ENCODE assay signal across 1 fruit fly cellular context in the genomic region with DNA sequence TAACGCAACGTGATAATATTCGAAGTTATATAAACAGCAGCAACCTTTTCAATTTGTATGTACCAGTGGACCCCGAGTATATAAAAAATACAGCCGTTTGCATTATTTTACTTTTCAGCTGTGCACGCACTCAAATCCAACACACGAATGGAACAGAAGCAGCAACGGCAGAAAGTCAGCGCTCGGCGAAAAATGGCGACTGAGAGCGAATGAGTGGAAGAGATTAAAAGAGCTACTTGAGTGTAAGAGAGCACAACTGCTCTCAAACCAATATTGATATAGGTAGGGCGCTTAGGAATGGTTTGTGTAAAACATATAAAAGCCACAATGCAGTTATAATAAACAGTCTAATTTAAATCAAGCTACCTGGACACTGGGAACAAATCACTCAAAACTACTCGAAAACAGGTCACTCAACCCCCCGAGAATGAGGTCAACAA.
TF ChIP-seq lines count a peak whose summit lies in the region.

No protein-coding gene starts in this region.

TF ChIP-seq in whole organism, embryonic, 481 proteins besides CTCF, POLR2A, EP300 and RAD21 (continued from another document and continues in another):
- no peak for TF ChIP-seq Scr (GFP tag; IDR thresholded peaks at IDR 0.05; lab: Robert Waterston, UW; ENCODE audit: partially characterized antibody)
- TF ChIP-seq CG18619 (GFP tag; optimal IDR thresholded peaks at IDR 0.05; lab: Kevin White, UChicago), result peak; percentile 42
- peak; percentile 41; the same call in 1 of the 3 replicates for TF ChIP-seq zfh1 (GFP tag; IDR thresholded peaks at IDR 0.05; lab: Robert Waterston, UW)
- no peak for TF ChIP-seq crol (GFP tag; IDR thresholded peaks at IDR 0.05; lab: Robert Waterston, UW)
- TF ChIP-seq CG12219 (GFP tag; optimal IDR thresholded peaks at IDR 0.05; lab: Kevin White, UChicago), result peak; percentile 55
- TF ChIP-seq Dek (tag; optimal IDR thresholded peaks at IDR 0.05; lab: Kevin White, UChicago), result no peak
- peak; percentile 55 for TF ChIP-seq nerfin-1 (tag; optimal IDR thresholded peaks at IDR 0.05; lab: Kevin White, UChicago)
- TF ChIP-seq lola (GFP tag; optimal IDR thresholded peaks at IDR 0.05; lab: Kevin White, UChicago), result peak in 1 of 3 experiments; percentile 34
- TF ChIP-seq CG8924 (tag; optimal IDR thresholded peaks at IDR 0.05; lab: Kevin White, UChicago), result peak; percentile 84
- peak; percentile 59 for TF ChIP-seq scrt (GFP tag; optimal IDR thresholded peaks at IDR 0.05; lab: Kevin White, UChicago)
- TF ChIP-seq CG8359 (GFP tag; optimal IDR thresholded peaks at IDR 0.05; lab: Kevin White, UChicago; ENCODE audit: borderline replicate concordance), result peak; percentile 49
- peak; percentile 37 for TF ChIP-seq CG11398 (GFP tag; optimal IDR thresholded peaks at IDR 0.05; lab: Kevin White, UChicago)
- no peak for TF ChIP-seq Dref (GFP tag; IDR thresholded peaks at IDR 0.05; lab: Robert Waterston, UW)
- TF ChIP-seq CG3281 (GFP tag; optimal IDR thresholded peaks at IDR 0.05; lab: Kevin White, UChicago), result peak; percentile 66
- peak; percentile 50 for TF ChIP-seq CG11723 (GFP tag; optimal IDR thresholded peaks at IDR 0.05; lab: Kevin White, UChicago)
- peak; percentile 30 for TF ChIP-seq gcm2 (GFP tag; optimal IDR thresholded peaks at IDR 0.05; lab: Kevin White, UChicago)
- peak; percentile 2 for TF ChIP-seq CG12391 (tag; optimal IDR thresholded peaks at IDR 0.05; lab: Kevin White, UChicago)
- peak; percentile 77 for TF ChIP-seq CG4282 (GFP tag; optimal IDR thresholded peaks at IDR 0.05; lab: Kevin White, UChicago)
- no peak for TF ChIP-seq Optix (GFP tag; IDR thresholded peaks at IDR 0.05; lab: Robert Waterston, UW)
- no peak for TF ChIP-seq ERR (GFP tag; optimal IDR thresholded peaks at IDR 0.05; lab: Kevin White, UChicago)
- peak; percentile 78 for TF ChIP-seq CG17359 (tag; optimal IDR thresholded peaks at IDR 0.05; lab: Kevin White, UChicago)
- peak; percentile 16 for TF ChIP-seq pum (GFP tag; optimal IDR thresholded peaks at IDR 0.05; lab: Kevin White, UChicago)
- TF ChIP-seq HLH54F (GFP tag; optimal IDR thresholded peaks at IDR 0.05; lab: Kevin White, UChicago), result no peak
- peak; percentile 44 for TF ChIP-seq pb (GFP tag; optimal IDR thresholded peaks at IDR 0.05; lab: Kevin White, UChicago)
- peak; percentile 73 for TF ChIP-seq caup (GFP tag; optimal IDR thresholded peaks at IDR 0.05; lab: Kevin White, UChicago; ENCODE audit: severe bottlenecking)
- no peak for TF ChIP-seq Hsf (GFP tag; optimal IDR thresholded peaks at IDR 0.05; lab: Kevin White, UChicago)
- no peak for TF ChIP-seq CG43689 (GFP tag; IDR thresholded peaks at IDR 0.05; lab: Robert Waterston, UW)
- peak; percentile 70 for TF ChIP-seq CG8089 (GFP tag; optimal IDR thresholded peaks at IDR 0.05; lab: Kevin White, UChicago)
- TF ChIP-seq ash1 (GFP tag; optimal IDR thresholded peaks at IDR 0.05; lab: Kevin White, UChicago), result peak; percentile 25
- no peak for TF ChIP-seq h (optimal IDR thresholded peaks at IDR 0.05; lab: Kevin White, UChicago)
- TF ChIP-seq Taf1 (GFP tag; IDR thresholded peaks at IDR 0.05; lab: Robert Waterston, UW), result no peak
- peak; percentile 58 for TF ChIP-seq pnt (GFP tag; optimal IDR thresholded peaks at IDR 0.05; lab: Kevin White, UChicago)
- no peak for TF ChIP-seq zf30C (GFP tag; optimal IDR thresholded peaks at IDR 0.05; lab: Kevin White, UChicago)
- TF ChIP-seq CG15696 (tag; optimal IDR thresholded peaks at IDR 0.05; lab: Kevin White, UChicago), result peak; percentile 34
- TF ChIP-seq cas (GFP tag; IDR thresholded peaks at IDR 0.05; lab: Robert Waterston, UW), result no peak
- TF ChIP-seq CG15479 (GFP tag; optimal IDR thresholded peaks at IDR 0.05; lab: Kevin White, UChicago), result no peak
- TF ChIP-seq CG12769 (tag; optimal IDR thresholded peaks at IDR 0.05; lab: Kevin White, UChicago), result no peak
- TF ChIP-seq danr (GFP tag; IDR thresholded peaks at IDR 0.05; lab: Robert Waterston, UW), result no peak
- TF ChIP-seq Chrac-16 (GFP tag; optimal IDR thresholded peaks at IDR 0.05; lab: Kevin White, UChicago), result no peak
- TF ChIP-seq CG4617 (GFP tag; optimal IDR thresholded peaks at IDR 0.05; lab: Kevin White, UChicago; ENCODE audit: borderline replicate concordance), result no peak
- TF ChIP-seq disco-r (GFP tag; optimal IDR thresholded peaks at IDR 0.05; lab: Kevin White, UChicago), result peak; percentile 54
- peak; percentile 77 for TF ChIP-seq run (tag; optimal IDR thresholded peaks at IDR 0.05; lab: Kevin White, UChicago)
- no peak for TF ChIP-seq Lpt (GFP tag; optimal IDR thresholded peaks at IDR 0.05; lab: Kevin White, UChicago)
- TF ChIP-seq Lim3 (GFP tag; IDR thresholded peaks at IDR 0.05; lab: Robert Waterston, UW), result no peak
- TF ChIP-seq schlank (tag; optimal IDR thresholded peaks at IDR 0.05; lab: Kevin White, UChicago), result no peak
- TF ChIP-seq CG14965 (GFP tag; optimal IDR thresholded peaks at IDR 0.05; lab: Kevin White, UChicago; ENCODE audit: borderline replicate concordance), result peak; percentile 67
- peak; percentile 50 for TF ChIP-seq Nf-YB (GFP tag; optimal IDR thresholded peaks at IDR 0.05; lab: Kevin White, UChicago)
- no peak for TF ChIP-seq zen2 (GFP tag; IDR thresholded peaks at IDR 0.05; lab: Robert Waterston, UW; ENCODE audit: partially characterized antibody)
- TF ChIP-seq Oaz (GFP tag; IDR thresholded peaks at IDR 0.05; lab: Robert Waterston, UW), result no peak
- TF ChIP-seq NC2β (GFP tag; optimal IDR thresholded peaks at IDR 0.05; lab: Kevin White, UChicago), result peak; percentile 60
- TF ChIP-seq CG14710 (tag; optimal IDR thresholded peaks at IDR 0.05; lab: Kevin White, UChicago), result peak; percentile 52
- TF ChIP-seq onecut (GFP tag; IDR thresholded peaks at IDR 0.05; lab: Robert Waterston, UW), result peak; percentile 69
- no peak for TF ChIP-seq tio (GFP tag; optimal IDR thresholded peaks at IDR 0.05; lab: Kevin White, UChicago)
- 0 out of 2 replicates have a peak, but pooled peaks have one; percentile 15 for TF ChIP-seq Ptx1 (GFP tag; IDR thresholded peaks at IDR 0.05; lab: Robert Waterston, UW)
- TF ChIP-seq CG11696 (GFP tag; IDR thresholded peaks at IDR 0.05; lab: Robert Waterston, UW), result no peak; the same call in 1 of the 2 replicates
- no peak for TF ChIP-seq Ssrp (tag; optimal IDR thresholded peaks at IDR 0.05; lab: Kevin White, UChicago)
- TF ChIP-seq hth (optimal IDR thresholded peaks at IDR 0.05; lab: Kevin White, UChicago), result no peak
- peak; percentile 17 for TF ChIP-seq Sry-δ (GFP tag; optimal IDR thresholded peaks at IDR 0.05; lab: Kevin White, UChicago)
- peak; percentile 58 for TF ChIP-seq CG4360 (GFP tag; IDR thresholded peaks at IDR 0.05; lab: Robert Waterston, UW)
- no peak for TF ChIP-seq eve (GFP tag; optimal IDR thresholded peaks at IDR 0.05; lab: Kevin White, UChicago)
- TF ChIP-seq lov (optimal IDR thresholded peaks at IDR 0.05; lab: Kevin White, UChicago), result no peak
- TF ChIP-seq lov (GFP tag; IDR thresholded peaks at IDR 0.05; lab: Robert Waterston, UW), result peak; percentile 68; the same call in 1 of the 3 replicates
- TF ChIP-seq peb (GFP tag; IDR thresholded peaks at IDR 0.05; lab: Robert Waterston, UW), result no peak
- peak; percentile 40 for TF ChIP-seq CG4820 (GFP tag; optimal IDR thresholded peaks at IDR 0.05; lab: Kevin White, UChicago)
- TF ChIP-seq CG9215 (GFP tag; IDR thresholded peaks at IDR 0.05; lab: Robert Waterston, UW), result no peak
- no peak for TF ChIP-seq Ets65A (GFP tag; lab: Kevin White, UChicago)
- peak; percentile 90 for TF ChIP-seq ATbp (GFP tag; optimal IDR thresholded peaks at IDR 0.05; lab: Kevin White, UChicago)
- no peak for TF ChIP-seq CG7357 (GFP tag; IDR thresholded peaks at IDR 0.05; lab: Robert Waterston, UW)
- TF ChIP-seq Dll (GFP tag; IDR thresholded peaks at IDR 0.05; lab: Robert Waterston, UW; ENCODE audit: partially characterized antibody), result 0 out of 4 replicates have a peak, but pooled peaks have one; percentile 37
- TF ChIP-seq CG1233 (GFP tag; optimal IDR thresholded peaks at IDR 0.05; lab: Kevin White, UChicago), result peak; percentile 70
- peak; percentile 6 for TF ChIP-seq Xbp1 (GFP tag; optimal IDR thresholded peaks at IDR 0.05; lab: Kevin White, UChicago)
- no peak for TF ChIP-seq fd96Cb (tag; optimal IDR thresholded peaks at IDR 0.05; lab: Kevin White, UChicago)
- TF ChIP-seq CG9609 (GFP tag; optimal IDR thresholded peaks at IDR 0.05; lab: Kevin White, UChicago), result peak; percentile 32
- no peak for TF ChIP-seq CG2199 (GFP tag; IDR thresholded peaks at IDR 0.05; lab: Robert Waterston, UW)
- peak; percentile 70 for TF ChIP-seq CG18599 (GFP tag; optimal IDR thresholded peaks at IDR 0.05; lab: Kevin White, UChicago)
- peak; percentile 56 for TF ChIP-seq CG5245 (GFP tag; optimal IDR thresholded peaks at IDR 0.05; lab: Kevin White, UChicago)
- TF ChIP-seq nom (GFP tag; optimal IDR thresholded peaks at IDR 0.05; lab: Kevin White, UChicago), result peak; percentile 63
- TF ChIP-seq BtbVII (GFP tag; optimal IDR thresholded peaks at IDR 0.05; lab: Kevin White, UChicago), result peak; percentile 86
- TF ChIP-seq Mrtf (GFP tag; IDR thresholded peaks at IDR 0.05; lab: Robert Waterston, UW), result no peak
- TF ChIP-seq bbx (GFP tag; IDR thresholded peaks at IDR 0.05; lab: Robert Waterston, UW; ENCODE audit: partially characterized antibody), result peak; percentile 64; the same call in 1 of the 2 replicates
- no peak for TF ChIP-seq CG11247 (GFP tag; IDR thresholded peaks at IDR 0.05; lab: Robert Waterston, UW)
- peak; percentile 70 for TF ChIP-seq maf-S (GFP tag; optimal IDR thresholded peaks at IDR 0.05; lab: Kevin White, UChicago)
- peak; percentile 21 for TF ChIP-seq sug (tag; optimal IDR thresholded peaks at IDR 0.05; lab: Kevin White, UChicago)
- no peak for TF ChIP-seq pita (GFP tag; optimal IDR thresholded peaks at IDR 0.05; lab: Kevin White, UChicago)
- TF ChIP-seq Gsc (GFP tag; IDR thresholded peaks at IDR 0.05; lab: Robert Waterston, UW), result no peak
- TF ChIP-seq hb (GFP tag; IDR thresholded peaks at IDR 0.05; lab: Robert Waterston, UW; ENCODE audit: partially characterized antibody), result no peak
- TF ChIP-seq CG5953 (GFP tag; IDR thresholded peaks at IDR 0.05; lab: Robert Waterston, UW), result no peak
- TF ChIP-seq CG10543 (GFP tag; optimal IDR thresholded peaks at IDR 0.05; lab: Kevin White, UChicago), result peak; percentile 73
- TF ChIP-seq CG17568 (GFP tag; optimal IDR thresholded peaks at IDR 0.05; lab: Kevin White, UChicago), result peak; percentile 90
- peak; percentile 81 for TF ChIP-seq Deaf1 (tag; optimal IDR thresholded peaks at IDR 0.05; lab: Kevin White, UChicago)
- peak; percentile 1 for TF ChIP-seq CG12155 (GFP tag; optimal IDR thresholded peaks at IDR 0.05; lab: Kevin White, UChicago)
- peak; percentile 59 for TF ChIP-seq CG6683 (GFP tag; optimal IDR thresholded peaks at IDR 0.05; lab: Kevin White, UChicago)
- no peak for TF ChIP-seq CG32767 (GFP tag; IDR thresholded peaks at IDR 0.05; lab: Robert Waterston, UW)
- peak; percentile 22 for TF ChIP-seq trh (GFP tag; optimal IDR thresholded peaks at IDR 0.05; lab: Kevin White, UChicago)
- TF ChIP-seq fru (optimal IDR thresholded peaks at IDR 0.05; lab: Kevin White, UChicago), result no peak
- TF ChIP-seq CG6272 (GFP tag; IDR thresholded peaks at IDR 0.05; lab: Robert Waterston, UW), result no peak
- TF ChIP-seq Spps (tag; optimal IDR thresholded peaks at IDR 0.05; lab: Kevin White, UChicago), result peak; percentile 5
- no peak for TF ChIP-seq H15 (GFP tag; IDR thresholded peaks at IDR 0.05; lab: Robert Waterston, UW)
- TF ChIP-seq CG10462 (GFP tag; optimal IDR thresholded peaks at IDR 0.05; lab: Kevin White, UChicago), result peak; percentile 34
- peak; percentile 64 for TF ChIP-seq CG10431 (GFP tag; optimal IDR thresholded peaks at IDR 0.05; lab: Kevin White, UChicago)
- TF ChIP-seq CG7786 (GFP tag; optimal IDR thresholded peaks at IDR 0.05; lab: Kevin White, UChicago), result no peak
- TF ChIP-seq hkb (optimal IDR thresholded peaks at IDR 0.05; lab: Kevin White, UChicago), result no peak
- peak; percentile 80 for TF ChIP-seq hkb (GFP tag; IDR thresholded peaks at IDR 0.05; lab: Robert Waterston, UW)
- no peak for TF ChIP-seq bowl (GFP tag; IDR thresholded peaks at IDR 0.05; lab: Robert Waterston, UW)
- no peak for TF ChIP-seq ato (GFP tag; IDR thresholded peaks at IDR 0.05; lab: Robert Waterston, UW; ENCODE audit: partially characterized antibody)
- peak; percentile 58 for TF ChIP-seq NK7.1 (GFP tag; optimal IDR thresholded peaks at IDR 0.05; lab: Kevin White, UChicago)
- TF ChIP-seq hbn (GFP tag; IDR thresholded peaks at IDR 0.05; lab: Robert Waterston, UW; ENCODE audit: partially characterized antibody), result no peak
- TF ChIP-seq inv (GFP tag; IDR thresholded peaks at IDR 0.05; lab: Robert Waterston, UW; ENCODE audit: partially characterized antibody), result no peak
- TF ChIP-seq CG8281 (tag; optimal IDR thresholded peaks at IDR 0.05; lab: Kevin White, UChicago), result peak; percentile 3
- peak; percentile 32 for TF ChIP-seq grau (tag; optimal IDR thresholded peaks at IDR 0.05; lab: Kevin White, UChicago)
- peak; percentile 80 for TF ChIP-seq Jarid2 (GFP tag; optimal IDR thresholded peaks at IDR 0.05; lab: Kevin White, UChicago)
- peak in 1 of 2 experiments; percentile 67 for TF ChIP-seq Eip74EF (GFP tag; optimal IDR thresholded peaks at IDR 0.05; lab: Kevin White, UChicago)
- no peak for TF ChIP-seq sob (GFP tag; IDR thresholded peaks at IDR 0.05; lab: Robert Waterston, UW)
- TF ChIP-seq lmd (GFP tag; IDR thresholded peaks at IDR 0.05; lab: Robert Waterston, UW), result no peak
- TF ChIP-seq Dip2 (GFP tag; IDR thresholded peaks at IDR 0.05; lab: Robert Waterston, UW), result no peak
- no peak for TF ChIP-seq wdn (GFP tag; IDR thresholded peaks at IDR 0.05; lab: Robert Waterston, UW)
- TF ChIP-seq cg (GFP tag; optimal IDR thresholded peaks at IDR 0.05; lab: Kevin White, UChicago), result peak; percentile 72
- peak; percentile 23 for TF ChIP-seq gsb-n (tag; optimal IDR thresholded peaks at IDR 0.05; lab: Kevin White, UChicago)
- TF ChIP-seq Nf-YA (GFP tag; IDR thresholded peaks at IDR 0.05; lab: Robert Waterston, UW), result no peak
- peak; percentile 41 for TF ChIP-seq oc (tag; optimal IDR thresholded peaks at IDR 0.05; lab: Kevin White, UChicago)
- peak; percentile 6 for TF ChIP-seq tin (GFP tag; optimal IDR thresholded peaks at IDR 0.05; lab: Kevin White, UChicago)
- peak; percentile 46 for TF ChIP-seq cwo (GFP tag; optimal IDR thresholded peaks at IDR 0.05; lab: Kevin White, UChicago)
- TF ChIP-seq Trl (optimal IDR thresholded peaks at IDR 0.05; lab: Kevin White, UChicago), result peak; percentile 89 to 98
- TF ChIP-seq Trl (GFP tag; optimal IDR thresholded peaks at IDR 0.05; lab: Kevin White, UChicago), result peak; percentile 73
- peak; percentile 33 for TF ChIP-seq dmrt11E (tag; optimal IDR thresholded peaks at IDR 0.05; lab: Kevin White, UChicago)
- TF ChIP-seq CG30020 (tag; optimal IDR thresholded peaks at IDR 0.05; lab: Kevin White, UChicago), result no peak
- TF ChIP-seq cato (GFP tag; optimal IDR thresholded peaks at IDR 0.05; lab: Kevin White, UChicago; ENCODE audit: borderline replicate concordance), result no peak
